Fruit fly (Drosophila melanogaster): ENCODE results near the gene CG4045.
A peak's percentile ranks its signal among the peaks of the same experiment; 100 is the strongest.

CG4045 gene

DNA sequence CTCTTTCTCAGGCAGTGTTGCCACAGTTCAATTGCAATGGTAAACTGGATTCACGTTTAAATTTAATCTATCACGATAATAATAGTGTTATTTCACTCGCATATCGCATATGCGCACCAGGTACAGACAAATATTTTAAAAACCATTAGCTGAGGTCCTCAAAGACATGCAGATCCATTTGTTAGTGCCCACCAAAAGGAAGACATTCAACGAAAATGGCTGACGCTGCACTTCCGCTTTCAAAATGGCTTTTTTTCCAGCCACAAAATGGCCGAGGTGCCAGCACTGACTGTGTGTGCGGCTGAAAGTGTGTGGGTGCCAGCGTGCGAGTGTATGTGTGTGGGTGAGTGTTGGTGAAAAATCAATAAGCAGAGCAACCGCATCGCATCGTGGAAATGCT lies 14.6 kb downstream of the CG4045 start (continued):
- TF ChIP-seq CG9817 (tag; optimal IDR thresholded peaks at IDR 0.05) (peak; percentile 24), CG12659 (GFP tag; optimal IDR thresholded peaks at IDR 0.05) (peak; percentile 28), GATAe (GFP tag; conservative IDR thresholded peaks at IDR 0.05) (no peak), CG2116 (GFP tag; optimal IDR thresholded peaks at IDR 0.05) (peak; percentile 39), Hsf (GFP tag; optimal IDR thresholded peaks at IDR 0.05) (peak; percentile 23), chn (GFP tag; optimal IDR thresholded peaks at IDR 0.05) (no peak), CG3407 (GFP tag; optimal IDR thresholded peaks at IDR 0.05) (peak; percentile 19), CG8290 (GFP tag; optimal IDR thresholded peaks at IDR 0.05) (no peak), CG8290 (tag; optimal IDR thresholded peaks at IDR 0.05) (peak; percentile 21 to 53), gcm (GFP tag; optimal IDR thresholded peaks at IDR 0.05) (peak; percentile 38), CG12155 (GFP tag; optimal IDR thresholded peaks at IDR 0.05) (no peak), sens (GFP tag) (peak; percentile 84), CG10267 (tag; optimal IDR thresholded peaks at IDR 0.05) (peak; percentile 40), pan (optimal IDR thresholded peaks at IDR 0.05) (no peak), pan (GFP tag; optimal IDR thresholded peaks at IDR 0.05 in 1 of 2, IDR thresholded peaks at IDR 0.05 in 1 of 2) (peak in 1 of 2 experiments; percentile 31), Jarid2 (GFP tag; optimal IDR thresholded peaks at IDR 0.05) (peak; percentile 17), Fer2 (tag; optimal IDR thresholded peaks at IDR 0.05) (no peak), CG17385 (GFP tag; optimal IDR thresholded peaks at IDR 0.05) (peak; percentile 65), CG12219 (GFP tag; optimal IDR thresholded peaks at IDR 0.05) (peak; percentile 49), ATbp (GFP tag; optimal IDR thresholded peaks at IDR 0.05) (peak; percentile 44), lab (GFP tag; optimal IDR thresholded peaks at IDR 0.05) (peak; percentile 35), row (GFP tag; IDR thresholded peaks at IDR 0.05) (peak; percentile 86), twi (tag; optimal IDR thresholded peaks at IDR 0.05) (peak; percentile 27), Lpt (GFP tag; optimal IDR thresholded peaks at IDR 0.05) (no peak), CG12391 (tag; optimal IDR thresholded peaks at IDR 0.05) (peak; percentile 52), CG13424 (tag; optimal IDR thresholded peaks at IDR 0.05) (peak; percentile 61), Hr39 (optimal IDR thresholded peaks at IDR 0.05) (no peak), kay (GFP tag; optimal IDR thresholded peaks at IDR 0.05) (no peak), Nf-YA (GFP tag; IDR thresholded peaks at IDR 0.05) (no peak), CG34376 (GFP tag; optimal IDR thresholded peaks at IDR 0.05) (peak; percentile 16), Six4 (GFP tag; optimal IDR thresholded peaks at IDR 0.05) (peak; percentile 2), CG18011 (GFP tag; optimal IDR thresholded peaks at IDR 0.05) (no peak), Nf-YB (GFP tag; optimal IDR thresholded peaks at IDR 0.05) (peak; percentile 18), pb (GFP tag; optimal IDR thresholded peaks at IDR 0.05) (peak; percentile 23), pzg (GFP tag; optimal IDR thresholded peaks at IDR 0.05) (peak; percentile 14), CG30403 (GFP tag; optimal IDR thresholded peaks at IDR 0.05) (peak; percentile 8), CG15696 (tag; optimal IDR thresholded peaks at IDR 0.05) (peak; percentile 20), Xbp1 (GFP tag; optimal IDR thresholded peaks at IDR 0.05) (peak; percentile 23), hb (GFP tag; IDR thresholded peaks at IDR 0.05; ENCODE audit: partially characterized antibody) (no peak), vnd (GFP tag; IDR thresholded peaks at IDR 0.05; ENCODE audit: partially characterized antibody) (no peak), CG1529 (GFP tag; optimal IDR thresholded peaks at IDR 0.05) (peak; percentile 42), gt (GFP tag; IDR thresholded peaks at IDR 0.05) (no peak), sob (GFP tag; IDR thresholded peaks at IDR 0.05) (0 out of 2 replicates have a peak, but pooled peaks have one; percentile 34), Deaf1 (tag; optimal IDR thresholded peaks at IDR 0.05) (peak; percentile 66), D19A (tag; optimal IDR thresholded peaks at IDR 0.05) (peak; percentile 17), da (GFP tag; optimal IDR thresholded peaks at IDR 0.05) (no peak), CG9609 (GFP tag; optimal IDR thresholded peaks at IDR 0.05) (no peak), CG18764 (GFP tag; optimal IDR thresholded peaks at IDR 0.05) (no peak), sug (tag; optimal IDR thresholded peaks at IDR 0.05) (peak; percentile 50), CG11695 (GFP tag; IDR thresholded peaks at IDR 0.05) (0 out of 3 replicates have a peak, but pooled peaks have one; percentile 21), trh (GFP tag; optimal IDR thresholded peaks at IDR 0.05) (no peak), BtbVII (GFP tag; optimal IDR thresholded peaks at IDR 0.05) (peak; percentile 36)

Data from whole organism, embryonic.